Worm (Caenorhabditis elegans): ENCODE measurements around the gene srd-23.
"Not testable (repeated sequence)": the region's sequence is repeated elsewhere in the genome, so short reads cannot be mapped to it uniquely, and the experiment has no call there.

DNA sequence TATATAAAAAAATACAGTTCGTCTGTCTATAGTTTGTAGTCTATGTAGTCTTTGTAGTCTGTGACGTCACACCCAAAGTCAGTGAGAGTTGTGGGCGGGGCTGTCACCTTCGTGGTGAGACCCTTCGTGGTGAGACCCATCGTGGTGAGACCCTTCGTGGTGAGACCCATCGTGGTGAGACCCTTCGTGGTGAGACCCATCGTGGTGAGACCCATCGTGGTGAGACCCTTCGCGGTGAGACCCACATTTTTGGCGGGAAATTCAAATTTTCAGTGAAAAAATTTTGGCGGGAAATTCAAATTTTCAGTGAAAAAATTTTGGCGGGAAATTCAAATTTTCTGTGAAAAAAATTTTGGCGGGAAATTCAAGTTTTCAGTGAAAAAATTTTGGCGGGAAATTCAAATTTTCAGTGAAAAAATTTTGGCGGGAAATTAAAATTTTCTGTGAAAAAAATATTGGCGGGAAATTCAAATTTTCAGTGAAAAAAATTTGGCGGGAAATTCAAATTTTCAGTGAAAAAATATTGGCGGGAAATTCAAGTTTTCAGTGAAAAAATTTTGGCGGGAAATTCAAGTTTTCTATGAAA, 8.7 kb downstream of the srd-23 start:
- not testable (repeated sequence) for TF ChIP-seq aptf-2 (GFP tag; conservative IDR thresholded peaks at IDR 0.05); ama-1 (optimal IDR thresholded peaks at IDR 0.05); ama-1 (GFP tag; optimal IDR thresholded peaks at IDR 0.05); unc-62 (GFP tag; optimal IDR thresholded peaks at IDR 0.05); hlh-26 (GFP tag; conservative IDR thresholded peaks at IDR 0.05); madf-8 (GFP tag; conservative IDR thresholded peaks at IDR 0.05); dpl-1 (GFP tag; optimal IDR thresholded peaks at IDR 0.05); egl-44 (GFP tag; IDR thresholded peaks at IDR 0.05); lag-1 (GFP tag; IDR thresholded peaks at IDR 0.05); T07F8.4 (tag; optimal IDR thresholded peaks at IDR 0.05)

All from whole organism, young adult.